Fruit fly (Drosophila melanogaster) whole organism, embryonic: ENCODE data around the gene lark.

Source experiments
- Aef1 ChIP-seq: fragments of 200-800 bp; sonication (Bioruptor generic); IDR thresholded peaks from 3 replicates; pipeline ENCODE4 v1.3.6; 2022; ENCODE audit warnings: missing biosample characterization, missing genetic modification characterization
- Antp ChIP-seq: fragments of 200-800 bp; sonication (Bioruptor generic); optimal IDR thresholded peaks from 3 replicates; lab custom pipeline; 2016; ENCODE audit warnings: missing biosample characterization, missing genetic modification characterization
- CG11398 ChIP-seq: fragments of 200-800 bp; sonication (Bioruptor generic); optimal IDR thresholded peaks from 2 replicates; lab custom pipeline; 2016; ENCODE audit warnings: missing biosample characterization, missing genetic modification characterization
- CG12155 ChIP-seq: fragments of 200-800 bp; sonication (Bioruptor generic); optimal IDR thresholded peaks from 3 replicates; lab custom pipeline; 2016; ENCODE audit warnings: missing biosample characterization, missing genetic modification characterization
- CG13894 ChIP-seq: fragments of 200-800 bp; sonication (Bioruptor generic); optimal IDR thresholded peaks from 3 replicates; lab custom pipeline; 2018; ENCODE audit warnings: missing biosample characterization, mild to moderate bottlenecking, missing genetic modification characterization, moderate library complexity
- CG17361 ChIP-seq: fragments of 200-800 bp; sonication (Bioruptor generic); IDR thresholded peaks from 3 replicates; pipeline ENCODE4 v1.3.6; 2022; ENCODE audit warnings: missing biosample characterization, missing genetic modification characterization
- CG18599 ChIP-seq: fragments of 200-800 bp; sonication (Bioruptor generic); optimal IDR thresholded peaks from 3 replicates; lab custom pipeline; 2017; ENCODE audit warnings: missing biosample characterization, missing genetic modification characterization, mild to moderate bottlenecking, moderate library complexity, missing genetic modification reagents
- CG18619 ChIP-seq: fragments of 200-800 bp; sonication (Bioruptor generic); optimal IDR thresholded peaks from 3 replicates; lab custom pipeline; 2017; ENCODE audit warnings: missing biosample characterization, mild to moderate bottlenecking, missing genetic modification characterization
- CG2678 ChIP-seq: fragments of 200-800 bp; sonication (Bioruptor generic); optimal IDR thresholded peaks from 3 replicates; lab custom pipeline; 2019; ENCODE audit warnings: missing biosample characterization, mild to moderate bottlenecking, missing genetic modification characterization, moderate library complexity
- CG30431 ChIP-seq: fragments of 200-800 bp; sonication (Bioruptor generic); optimal IDR thresholded peaks from 2 replicates; lab custom pipeline; 2017; ENCODE audit warnings: missing biosample characterization, missing genetic modification characterization
- CG33213 ChIP-seq: fragments of 200-800 bp; sonication (Bioruptor generic); optimal IDR thresholded peaks from 3 replicates; lab custom pipeline; 2016; ENCODE audit warnings: missing biosample characterization, missing genetic modification characterization
- CG3847 ChIP-seq: fragments of 200-800 bp; sonication (Bioruptor generic); IDR thresholded peaks from 2 replicates; pipeline ENCODE4 v1.3.6; 2022; ENCODE audit warnings: missing biosample characterization, missing genetic modification characterization
- CG42726 ChIP-seq: fragments of 200-800 bp; sonication (Bioruptor generic); IDR thresholded peaks from 2 replicates; pipeline ENCODE4 v1.3.6; 2022; ENCODE audit warnings: missing biosample characterization, missing genetic modification characterization; ENCODE audit not compliant: partially characterized antibody
- CG6654 ChIP-seq: fragments of 200-800 bp; sonication (Bioruptor generic); optimal IDR thresholded peaks from 2 replicates; lab custom pipeline; 2017; ENCODE audit warnings: missing biosample characterization, mild to moderate bottlenecking, missing genetic modification characterization
- CG6791 ChIP-seq: fragments of 200-800 bp; sonication (Bioruptor generic); IDR thresholded peaks from 3 replicates; pipeline ENCODE4 v1.3.6; 2022; ENCODE audit warnings: missing biosample characterization, missing genetic modification characterization; ENCODE audit not compliant: partially characterized antibody
- CG7987 ChIP-seq: fragments of 200-800 bp; sonication (Bioruptor generic); optimal IDR thresholded peaks from 2 replicates; lab custom pipeline; 2018; ENCODE audit warnings: missing biosample characterization, mild to moderate bottlenecking, missing genetic modification characterization, moderate library complexity
- CG8478 ChIP-seq: fragments of >200 bp; optimal IDR thresholded peaks from 2 replicates; lab custom pipeline; 2018
- D ChIP-seq, 2 experiments: fragments of 200-800 bp in 1 of 2; fragments of >200 bp in 1 of 2; sonication (Bioruptor generic) in 1 of 2; optimal IDR thresholded peaks; 2 replicates in 1 of 2; 3 replicates in 1 of 2; lab custom pipeline; 2017; ENCODE audit warnings: mild to moderate bottlenecking in 1 of 2, missing biosample characterization in 1 of 2, missing genetic modification characterization in 1 of 2, missing genetic modification reagents in 1 of 2
- Dbx ChIP-seq: fragments of 200-800 bp; sonication (Bioruptor generic); IDR thresholded peaks from 3 replicates; pipeline ENCODE4 v1.3.6; 2022; ENCODE audit warnings: missing biosample characterization, missing genetic modification characterization
- Fer2 ChIP-seq: fragments of 200-800 bp; sonication (Bioruptor generic); optimal IDR thresholded peaks from 2 replicates; lab custom pipeline; 2018; ENCODE audit warnings: missing biosample characterization, mild to moderate bottlenecking, missing genetic modification characterization, moderate library complexity
- Med ChIP-seq: fragments of 200-800 bp; sonication (Bioruptor generic); peaks from one replicate; lab custom pipeline; 2016; ENCODE audit warnings: missing biosample characterization, missing genetic modification characterization, mild to moderate bottlenecking, inconsistent platforms, moderate library complexity
- Stat92E ChIP-seq, 3 experiments: fragments of >200 bp in 2 of 3; fragments of 200-800 bp in 1 of 3; sonication (Bioruptor generic) in 1 of 3; optimal IDR thresholded peaks; 2 replicates each; lab custom pipeline; 2017 to 2019; ENCODE audit warnings: missing biosample characterization in 3 of 3, missing genetic modification characterization in 3 of 3, mild to moderate bottlenecking in 1 of 3, moderate library complexity in 1 of 3
- Trl ChIP-seq, 3 experiments: fragments of >200 bp in 2 of 3; fragments of 200-800 bp in 1 of 3; sonication (Bioruptor generic) in 1 of 3; optimal IDR thresholded peaks; 2 replicates in 1 of 3; 3 replicates in 2 of 3; lab custom pipeline; 2016 to 2017; ENCODE audit warnings: missing biosample characterization in 1 of 3, missing genetic modification characterization in 1 of 3
- Xrp1 ChIP-seq: fragments of 200-800 bp; sonication (Bioruptor generic); IDR thresholded peaks from 2 replicates; pipeline ENCODE4 v1.3.6; 2022; ENCODE audit warnings: missing biosample characterization, missing genetic modification characterization
- ab ChIP-seq: fragments of 200-800 bp; sonication (Bioruptor generic); optimal IDR thresholded peaks from 2 replicates; lab custom pipeline; 2016; ENCODE audit warnings: missing biosample characterization, missing genetic modification characterization
- ase ChIP-seq: fragments of 200-800 bp; sonication (Bioruptor generic); IDR thresholded peaks from 3 replicates; pipeline ENCODE4 v1.3.6; 2022; ENCODE audit warnings: missing biosample characterization, missing genetic modification characterization
- br ChIP-seq: fragments of >200 bp; optimal IDR thresholded peaks from 2 replicates; lab custom pipeline; 2017
- caup ChIP-seq: fragments of 200-800 bp; sonication (Bioruptor generic); optimal IDR thresholded peaks from 3 replicates; lab custom pipeline; 2017; ENCODE audit warnings: missing biosample characterization, mild to moderate bottlenecking, missing genetic modification characterization, moderate library complexity; ENCODE audit not compliant: severe bottlenecking
- crc ChIP-seq: fragments of 200-800 bp; sonication (Bioruptor generic); optimal IDR thresholded peaks from 2 replicates; lab custom pipeline; 2016; ENCODE audit warnings: missing biosample characterization, missing genetic modification characterization
- croc ChIP-seq: fragments of 200-800 bp; sonication (Bioruptor generic); conservative IDR thresholded peaks from 3 replicates; pipeline ENCODE4 v1.3.6; 2022; ENCODE audit warnings: missing biosample characterization, missing genetic modification characterization
- dan ChIP-seq: fragments of 200-800 bp; sonication (Bioruptor generic); IDR thresholded peaks from 2 replicates; pipeline ENCODE4 v1.3.6; 2022; ENCODE audit warnings: missing biosample characterization, missing genetic modification characterization
- dati ChIP-seq: fragments of 200-800 bp; sonication (Bioruptor generic); IDR thresholded peaks from 2 replicates; pipeline ENCODE4 v1.3.6; 2022; ENCODE audit warnings: missing biosample characterization, missing genetic modification characterization
- dimm ChIP-seq: fragments of 200-800 bp; sonication (Bioruptor generic); IDR thresholded peaks from 2 replicates; pipeline ENCODE4 v1.3.6; 2022; ENCODE audit warnings: missing biosample characterization, missing genetic modification characterization
- ftz-f1 ChIP-seq: fragments of 200-800 bp; sonication (Bioruptor generic); optimal IDR thresholded peaks from 2 replicates; lab custom pipeline; 2016; ENCODE audit warnings: missing biosample characterization, missing genetic modification characterization
- fu2 ChIP-seq: fragments of 200-800 bp; sonication (Bioruptor generic); optimal IDR thresholded peaks from 2 replicates; lab custom pipeline; 2016; ENCODE audit warnings: missing biosample characterization, missing genetic modification characterization
- gcm2 ChIP-seq: fragments of 200-800 bp; sonication (Bioruptor generic); optimal IDR thresholded peaks from 2 replicates; lab custom pipeline; 2016; ENCODE audit warnings: missing biosample characterization, missing genetic modification characterization
- grn ChIP-seq: fragments of 200-800 bp; sonication (Bioruptor generic); optimal IDR thresholded peaks from 3 replicates; lab custom pipeline; 2017; ENCODE audit warnings: missing biosample characterization, missing genetic modification characterization
- gro ChIP-seq: fragments of 200-800 bp; sonication (Bioruptor generic); optimal IDR thresholded peaks from 2 replicates; lab custom pipeline; 2016; ENCODE audit warnings: missing biosample characterization, missing genetic modification characterization
- gsb ChIP-seq: fragments of 200-800 bp; sonication (Bioruptor generic); IDR thresholded peaks from 2 replicates; pipeline ENCODE4 v1.3.6; 2022; ENCODE audit warnings: missing biosample characterization, missing genetic modification characterization
- gt ChIP-seq: fragments of 200-800 bp; sonication (Bioruptor generic); IDR thresholded peaks from 2 replicates; pipeline ENCODE4 v1.3.6; 2022; ENCODE audit warnings: missing biosample characterization, missing genetic modification characterization
- maf-S ChIP-seq: fragments of 200-800 bp; sonication (Bioruptor generic); optimal IDR thresholded peaks from 2 replicates; lab custom pipeline; 2016; ENCODE audit warnings: missing biosample characterization, missing genetic modification characterization
- org-1 ChIP-seq: fragments of 200-800 bp; sonication (Bioruptor generic); optimal IDR thresholded peaks from 2 replicates; lab custom pipeline; 2017; ENCODE audit warnings: missing biosample characterization, missing genetic modification characterization
- peb ChIP-seq: fragments of 200-800 bp; sonication (Bioruptor generic); IDR thresholded peaks from 2 replicates; pipeline ENCODE4 v1.3.6; 2022; ENCODE audit warnings: missing biosample characterization, missing genetic modification characterization
- pros ChIP-seq: fragments of 200-800 bp; sonication (Bioruptor generic); optimal IDR thresholded peaks from 3 replicates; lab custom pipeline; 2019; ENCODE audit warnings: missing biosample characterization, mild to moderate bottlenecking, missing genetic modification characterization, moderate library complexity
- pzg ChIP-seq: fragments of 200-800 bp; sonication (Bioruptor generic); optimal IDR thresholded peaks from 3 replicates; lab custom pipeline; 2018; ENCODE audit warnings: missing biosample characterization, mild to moderate bottlenecking, missing genetic modification characterization, moderate library complexity
- ssp ChIP-seq: fragments of 200-800 bp; sonication (Bioruptor generic); IDR thresholded peaks from 2 replicates; pipeline ENCODE4 v1.3.6; 2022; ENCODE audit warnings: missing biosample characterization, missing genetic modification characterization
- stwl ChIP-seq: fragments of 200-800 bp; sonication (Bioruptor generic); optimal IDR thresholded peaks from 3 replicates; lab custom pipeline; 2018; ENCODE audit warnings: missing biosample characterization, mild to moderate bottlenecking, missing genetic modification characterization, moderate library complexity
- tin ChIP-seq: fragments of 200-800 bp; sonication (Bioruptor generic); optimal IDR thresholded peaks from 3 replicates; lab custom pipeline; 2016; ENCODE audit warnings: missing biosample characterization, missing genetic modification characterization
- zf30C ChIP-seq: fragments of 200-800 bp; sonication (Bioruptor generic); optimal IDR thresholded peaks from 3 replicates; lab custom pipeline; 2018; ENCODE audit warnings: missing biosample characterization, mild to moderate bottlenecking, missing genetic modification characterization

lark gene

DNA sequence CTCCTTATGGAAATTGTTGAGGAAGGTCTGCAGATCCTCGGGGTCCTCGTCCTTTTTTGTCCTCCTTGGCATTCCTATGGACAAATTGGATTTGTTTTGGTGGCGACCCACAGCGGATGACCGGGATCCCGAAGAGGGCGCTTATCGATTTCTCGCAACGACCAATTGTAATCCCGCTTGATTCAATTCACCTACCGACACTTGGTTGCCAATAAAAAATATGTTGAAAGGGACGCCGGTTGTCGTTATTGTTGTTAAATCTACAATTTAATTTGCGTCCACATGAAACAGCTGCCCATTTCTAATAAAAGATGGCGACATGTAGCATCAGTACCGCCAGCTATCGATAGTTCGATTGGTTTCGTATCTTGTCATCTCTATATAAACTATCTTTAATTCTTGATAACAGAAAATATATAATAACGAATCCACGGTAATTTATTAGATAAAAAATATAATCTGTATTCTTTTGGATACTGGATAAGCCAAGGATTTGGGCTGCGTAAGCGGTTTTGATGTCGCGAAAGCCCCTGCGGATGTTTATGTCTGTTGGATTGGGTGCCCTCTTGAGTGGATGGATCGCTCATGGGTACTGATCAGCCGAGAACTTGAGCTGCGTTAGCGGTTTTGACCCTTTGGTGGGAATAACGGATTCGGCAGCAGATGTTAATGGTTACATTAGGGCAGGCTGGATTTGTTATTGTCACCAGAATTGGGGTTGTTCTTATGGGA, 17.5 kb downstream of the lark start, which contains the start of gene CTCF (continued):
- TF ChIP-seq CG12155 (GFP tag; lab: Kevin White, UChicago) (peak; percentile 30), CG17361 (GFP tag; lab: Robert Waterston, UW) (peak; percentile 74), tin (peak; percentile 15), CG30431 (GFP tag; lab: Kevin White, UChicago) (peak; percentile 24), CG6654 (GFP tag; lab: Kevin White, UChicago) (peak; percentile 29), CG13894 (tag; lab: Kevin White, UChicago) (peak; percentile 35), zf30C (GFP tag; lab: Kevin White, UChicago) (no peak), crc (GFP tag; lab: Kevin White, UChicago) (no peak), CG8478 (no peak), ase (0 out of 3 replicates have a peak, but pooled peaks have one; percentile 38), CG11398 (GFP tag; lab: Kevin White, UChicago) (peak; percentile 3), Fer2 (no peak), fu2 (GFP tag; lab: Kevin White, UChicago) (no peak), Antp (peak; percentile 55), ftz-f1 (peak; percentile 29), CG42726 (GFP tag; lab: Robert Waterston, UW) (peak; percentile 68; the same call in 1 of the 2 replicates), CG3847 (GFP tag; lab: Robert Waterston, UW) (0 out of 2 replicates have a peak, but pooled peaks have one; percentile 6), dati (GFP tag; lab: Robert Waterston, UW) (no peak), gt (GFP tag; lab: Robert Waterston, UW) (peak; percentile 22; the same call in 1 of the 2 replicates), Aef1 (GFP tag; lab: Robert Waterston, UW) (no peak), CG6791 (GFP tag; lab: Robert Waterston, UW) (peak; percentile 68; the same call in 1 of the 3 replicates), org-1 (GFP tag; lab: Kevin White, UChicago) (no peak), pzg (GFP tag; lab: Kevin White, UChicago) (peak; percentile 62), dan (GFP tag; lab: Robert Waterston, UW) (no peak), CG18619 (GFP tag; lab: Kevin White, UChicago) (peak; percentile 7), Dbx (GFP tag; lab: Robert Waterston, UW) (0 out of 3 replicates have a peak, but pooled peaks have one; percentile 23), maf-S (GFP tag; lab: Kevin White, UChicago) (no peak), br (lab: Kevin White, UChicago) (no peak), gcm2 (GFP tag; lab: Kevin White, UChicago) (no peak), pros (GFP tag; lab: Kevin White, UChicago) (peak; percentile 12), peb (GFP tag; lab: Robert Waterston, UW) (peak; percentile 43; the same call in 1 of the 2 replicates), ab (GFP tag; lab: Kevin White, UChicago) (no peak), stwl (peak; percentile 67), dimm (GFP tag; lab: Robert Waterston, UW) (no peak), Xrp1 (peak; percentile 33), gsb (GFP tag; lab: Robert Waterston, UW) (no peak), ssp (GFP tag; lab: Robert Waterston, UW) (peak; percentile 49; the same call in 1 of the 2 replicates), D (optimal IDR thresholded peaks at IDR 0.05; lab: Kevin White, UChicago) (peak; percentile 58), D (GFP tag; optimal IDR thresholded peaks at IDR 0.05; lab: Kevin White, UChicago) (peak; percentile 1), CG18599 (GFP tag; lab: Kevin White, UChicago) (no peak), grn (peak; percentile 53), caup (GFP tag; lab: Kevin White, UChicago) (peak; percentile 23), CG33213 (peak; percentile 76), Med (GFP tag; lab: Kevin White, UChicago) (peak; percentile 88), gro (GFP tag; lab: Kevin White, UChicago) (peak; percentile 46), CG2678 (tag; lab: Kevin White, UChicago) (no peak), Trl (optimal IDR thresholded peaks at IDR 0.05; lab: Kevin White, UChicago) (no peak), Trl (GFP tag; optimal IDR thresholded peaks at IDR 0.05; lab: Kevin White, UChicago) (peak; percentile 17), CG7987 (GFP tag; lab: Kevin White, UChicago) (peak; percentile 3), croc (GFP tag; lab: Robert Waterston, UW) (peak; percentile 55; the same call in 2 of the 3 replicates), Stat92E (GFP tag; optimal IDR thresholded peaks at IDR 0.05; lab: Kevin White, UChicago) (peak in 1 of 3 experiments; percentile 9)
